Worm (Caenorhabditis elegans) whole organism, L4/young adult: ENCODE measurements around the gene sup-26.

Source experiments
- W03F9.2 ChIP-seq: fragments of 150-350 bp; optimal IDR thresholded peaks from 2 replicates; lab custom pipeline; 2014; ENCODE audit warnings: missing biosample characterization, missing genetic modification characterization
- dao-5 ChIP-seq: sonication (generic microtip); optimal IDR thresholded peaks from 2 replicates; lab custom pipeline; 2016; ENCODE audit warnings: missing genotype, missing genetic modification characterization, moderate library complexity, missing compliant biosample characterization
- him-1 ChIP-seq: sonication (generic microtip); optimal IDR thresholded peaks from 2 replicates; lab custom pipeline; 2016; ENCODE audit warnings: missing genotype, missing genetic modification reagents, missing genetic modification characterization, missing compliant biosample characterization

sup-26 gene

ce11 chrIII:4280215-4281173 is at the start of gene sup-26:
Gene sup-26 (minus strand): TSS chrIII:4280224.
- TF ChIP-seq him-1 (tag; lab: Kevin White, UChicago) (no peak), W03F9.2 (no peak), dao-5 (tag; lab: Kevin White, UChicago) (no peak)

- TF ChIP-seq him-1 (tag; lab: Kevin White, UChicago) (no peak), W03F9.2 (no peak), dao-5 (tag; lab: Kevin White, UChicago) (no peak)
Measured at ce11 chrIII:4328208-4328987, 48.4 kb upstream of the sup-26 start.

ce11 chrIII:4323859-4324258 is 43.8 kb upstream of the sup-26 start, which contains the start of gene H38K22.9:
Gene H38K22.9 (plus strand): TSS chrIII:4324159.
- TF ChIP-seq W03F9.2 = no peak
- no peak for TF ChIP-seq him-1 (tag; lab: Kevin White, UChicago)
- TF ChIP-seq dao-5 (tag; lab: Kevin White, UChicago) = no peak

- TF ChIP-seq dao-5 (tag; lab: Kevin White, UChicago) (no peak), him-1 (tag; lab: Kevin White, UChicago) (no peak), W03F9.2 (no peak)
Measured at ce11 chrIII:4323120-4323519, 43.1 kb upstream of the sup-26 start.

- TF ChIP-seq dao-5 (tag; lab: Kevin White, UChicago) = no peak
- TF ChIP-seq W03F9.2 = no peak
- no peak for TF ChIP-seq him-1 (tag; lab: Kevin White, UChicago)
Measured at ce11 chrIII:4321399-4321798, 41.4 kb upstream of the sup-26 start, which contains the start of gene H38K22.7. Gene H38K22.7 (plus strand): TSS chrIII:4321699.

DNA sequence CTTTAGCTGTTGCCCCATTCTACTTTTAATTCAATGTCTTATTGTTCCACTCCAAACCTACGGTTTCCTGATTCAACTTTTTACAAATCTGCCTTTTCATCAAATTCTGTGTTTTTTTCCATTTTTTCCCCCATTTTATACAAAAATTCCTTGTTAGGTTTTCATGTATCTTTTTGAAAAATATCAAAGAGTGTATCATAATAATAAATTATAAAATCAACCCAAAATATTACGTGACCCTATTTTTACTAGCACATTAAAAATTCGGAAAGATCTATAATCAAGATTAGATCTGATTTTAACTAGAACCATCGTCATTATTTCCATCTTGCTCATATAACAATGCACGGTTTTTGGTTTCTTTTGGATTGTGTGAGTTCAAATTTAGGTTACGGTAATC is 40.1 kb upstream of the sup-26 start, which contains the start of gene H38K22.6:
TSS of gene H38K22.6 (plus strand) at position 301 of the 400 bp plus-strand sequence.
- no peak for TF ChIP-seq W03F9.2
- TF ChIP-seq him-1 (tag; lab: Kevin White, UChicago) = no peak
- TF ChIP-seq dao-5 (tag; lab: Kevin White, UChicago) = no peak

- no peak for TF ChIP-seq him-1 (tag; lab: Kevin White, UChicago)
- TF ChIP-seq W03F9.2 = no peak
- no peak for TF ChIP-seq dao-5 (tag; lab: Kevin White, UChicago)
Measured at ce11 chrIII:4317065-4317752, 37.2 kb upstream of the sup-26 start, which contains the start of gene tag-131. Gene tag-131 (plus strand): TSS chrIII:4317702.

ce11 chrIII:4314502-4314901 is 34.5 kb upstream of the sup-26 start:
- no peak for TF ChIP-seq W03F9.2
- TF ChIP-seq him-1 (tag; lab: Kevin White, UChicago) = no peak

- TF ChIP-seq W03F9.2 (peak; percentile 50), dao-5 (tag; lab: Kevin White, UChicago) (no peak)
Measured at ce11 chrIII:4313061-4313962, 33.3 kb upstream of the sup-26 start, which contains the start of the genes evl-14 and dcn-1. Gene evl-14 (minus strand): TSS chrIII:4313128. Gene dcn-1 (plus strand): TSS chrIII:4313912.

- TF ChIP-seq him-1 (tag; lab: Kevin White, UChicago) (no peak), dao-5 (tag; lab: Kevin White, UChicago) (no peak), W03F9.2 (no peak)
Measured at ce11 chrIII:4309303-4309702, 29.3 kb upstream of the sup-26 start.

- TF ChIP-seq dao-5 (tag; lab: Kevin White, UChicago) = no peak
- no peak for TF ChIP-seq W03F9.2
- TF ChIP-seq him-1 (tag; lab: Kevin White, UChicago) = no peak
Measured at ce11 chrIII:4302780-4303179, 22.8 kb upstream of the sup-26 start.

DNA sequence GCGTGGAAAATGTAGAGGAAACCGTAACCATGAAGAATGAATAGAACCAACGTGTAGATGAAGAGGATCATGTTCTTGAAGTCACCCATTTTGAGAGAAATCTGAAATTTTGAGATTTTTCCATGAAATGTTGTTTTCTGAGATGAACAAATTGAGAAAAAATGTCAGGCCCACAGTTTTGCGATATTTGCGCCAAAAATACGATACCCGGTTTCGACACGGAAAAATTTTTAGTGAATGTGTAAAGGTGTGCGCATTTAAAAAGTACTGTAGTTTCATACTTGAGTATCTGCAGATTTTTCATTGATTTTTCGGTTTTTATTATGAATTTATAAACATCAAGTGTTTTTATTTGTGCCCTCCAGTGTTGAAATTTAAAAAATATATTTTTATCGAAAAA is 22.3 kb upstream of the sup-26 start, which contains the start of gene R10E4.9:
TSS of gene R10E4.9 (minus strand) at position 101 of the 400 bp plus-strand sequence.
- no peak for TF ChIP-seq W03F9.2
- no peak for TF ChIP-seq dao-5 (tag; lab: Kevin White, UChicago)
- TF ChIP-seq him-1 (tag; lab: Kevin White, UChicago) = no peak
